Fruit fly (Drosophila melanogaster) whole organism, embryonic: ENCODE measurements around the gene CG34307.
A peak's percentile ranks its signal among the peaks of the same experiment; 100 is the strongest.

Experiments
- CG10274 ChIP-seq: fragments of 200-800 bp; sonication (Bioruptor generic); optimal IDR thresholded peaks from 3 replicates; lab custom pipeline; 2017; ENCODE audit warnings: missing biosample characterization, mild to moderate bottlenecking, missing genetic modification characterization
- CG10543 ChIP-seq: fragments of 200-800 bp; sonication (Bioruptor generic); optimal IDR thresholded peaks from 3 replicates; lab custom pipeline; 2017; ENCODE audit warnings: missing biosample characterization, mild to moderate bottlenecking, missing genetic modification characterization, moderate library complexity
- CG10979 ChIP-seq: fragments of 200-800 bp; sonication (Bioruptor generic); optimal IDR thresholded peaks from 2 replicates; lab custom pipeline; 2018; ENCODE audit warnings: missing biosample characterization, mild to moderate bottlenecking, missing genetic modification characterization, moderate library complexity
- CG11093 ChIP-seq: fragments of 200-800 bp; sonication (Bioruptor generic); IDR thresholded peaks from 3 replicates; pipeline ENCODE4 v1.3.6; 2022; ENCODE audit warnings: missing biosample characterization, missing genetic modification characterization
- CG17912 ChIP-seq: fragments of 200-800 bp; sonication (Bioruptor generic); optimal IDR thresholded peaks from 2 replicates; lab custom pipeline; 2018; ENCODE audit warnings: missing biosample characterization, mild to moderate bottlenecking, missing genetic modification characterization
- CG18476 ChIP-seq: fragments of 200-800 bp; sonication (Bioruptor generic); optimal IDR thresholded peaks from 2 replicates; lab custom pipeline; 2016; ENCODE audit warnings: missing biosample characterization, mild to moderate bottlenecking, missing genetic modification characterization
- CG30403 ChIP-seq: fragments of 200-800 bp; sonication (Bioruptor generic); optimal IDR thresholded peaks from 3 replicates; lab custom pipeline; 2016; ENCODE audit warnings: missing biosample characterization, missing genetic modification characterization
- CG32532 ChIP-seq: fragments of 200-800 bp; sonication (Bioruptor generic); IDR thresholded peaks from 2 replicates; pipeline ENCODE4 v1.3.6; 2022; ENCODE audit warnings: missing biosample characterization, missing genetic modification characterization
- CG3726 ChIP-seq: fragments of 200-800 bp; sonication (Bioruptor generic); IDR thresholded peaks from 3 replicates; pipeline ENCODE4, ENCODE4 v1.3.6; 2022; ENCODE audit warnings: missing biosample characterization, missing genetic modification characterization
- CG3847 ChIP-seq: fragments of 200-800 bp; sonication (Bioruptor generic); IDR thresholded peaks from 2 replicates; pipeline ENCODE4 v1.3.6; 2022; ENCODE audit warnings: missing biosample characterization, missing genetic modification characterization
- CG4404 ChIP-seq: fragments of 200-800 bp; sonication (Bioruptor generic); IDR thresholded peaks from 2 replicates; pipeline ENCODE4 v1.3.6; 2022; ENCODE audit warnings: missing biosample characterization, missing genetic modification characterization
- CG6689 ChIP-seq: fragments of 200-800 bp; sonication (Bioruptor generic); IDR thresholded peaks from 2 replicates; pipeline ENCODE4 v1.3.6; 2022; ENCODE audit warnings: missing biosample characterization, missing genetic modification characterization
- CG7271 ChIP-seq: fragments of 200-800 bp; sonication (Bioruptor generic); optimal IDR thresholded peaks from 2 replicates; lab custom pipeline; 2018; ENCODE audit warnings: missing biosample characterization, mild to moderate bottlenecking, missing genetic modification characterization, moderate library complexity
- CG8944 ChIP-seq: fragments of 200-800 bp; sonication (Bioruptor generic); optimal IDR thresholded peaks from 3 replicates; lab custom pipeline; 2016; ENCODE audit warnings: missing biosample characterization, missing genetic modification characterization
- CG9932 ChIP-seq: fragments of 200-800 bp; sonication (Bioruptor generic); IDR thresholded peaks from 2 replicates; pipeline ENCODE4 v1.3.6; 2022; ENCODE audit warnings: missing biosample characterization, missing genetic modification characterization
- D ChIP-seq, 2 experiments: fragments of 200-800 bp in 1 of 2; fragments of >200 bp in 1 of 2; sonication (Bioruptor generic) in 1 of 2; optimal IDR thresholded peaks; 2 replicates in 1 of 2; 3 replicates in 1 of 2; lab custom pipeline; 2017; ENCODE audit warnings: mild to moderate bottlenecking in 1 of 2, missing biosample characterization in 1 of 2, missing genetic modification characterization in 1 of 2, missing genetic modification reagents in 1 of 2
- Dek ChIP-seq: fragments of 200-800 bp; sonication (Bioruptor generic); optimal IDR thresholded peaks from 3 replicates; lab custom pipeline; 2019; ENCODE audit warnings: missing biosample characterization, mild to moderate bottlenecking, missing genetic modification characterization, moderate library complexity
- Dfd ChIP-seq, 2 experiments: fragments of >200 bp; optimal IDR thresholded peaks; 2 replicates each; lab custom pipeline; 2017; ENCODE audit warnings: missing biosample characterization in 2 of 2, missing genetic modification characterization in 2 of 2
- ERR ChIP-seq: fragments of 200-800 bp; sonication (Bioruptor generic); optimal IDR thresholded peaks from 2 replicates; lab custom pipeline; 2016; ENCODE audit warnings: missing biosample characterization, missing genetic modification characterization
- HHEX ChIP-seq: fragments of 200-800 bp; sonication (Bioruptor generic); optimal IDR thresholded peaks from 3 replicates; lab custom pipeline; 2017; ENCODE audit warnings: missing biosample characterization, mild to moderate bottlenecking, missing genetic modification characterization, missing genetic modification reagents
- Kr ChIP-seq: fragments of 200-800 bp; sonication (Bioruptor generic); optimal IDR thresholded peaks from 2 replicates; lab custom pipeline; 2017; ENCODE audit warnings: missing biosample characterization, mild to moderate bottlenecking, missing genetic modification characterization
- Max ChIP-seq: fragments of 200-800 bp; sonication (Bioruptor generic); optimal IDR thresholded peaks from 2 replicates; lab custom pipeline; 2016; ENCODE audit warnings: missing biosample characterization, mild to moderate bottlenecking, missing genetic modification characterization
- Myb ChIP-seq: fragments of 200-800 bp; sonication (Bioruptor generic); optimal IDR thresholded peaks from 2 replicates; lab custom pipeline; 2016; ENCODE audit warnings: missing biosample characterization, missing genetic modification characterization
- Ptx1 ChIP-seq: fragments of 200-800 bp; sonication (Bioruptor generic); IDR thresholded peaks from 2 replicates; pipeline ENCODE4 v1.3.6; 2022; ENCODE audit warnings: missing biosample characterization, missing genetic modification characterization
- Rx ChIP-seq: fragments of 200-800 bp; sonication (Bioruptor generic); IDR thresholded peaks from 2 replicates; pipeline ENCODE4 v1.3.6; 2022; ENCODE audit warnings: missing biosample characterization, missing genetic modification characterization
- Usf ChIP-seq: fragments of 200-800 bp; sonication (Bioruptor generic); optimal IDR thresholded peaks from 2 replicates; lab custom pipeline; 2017; ENCODE audit warnings: missing genotype, missing biosample characterization, missing genetic modification characterization
- Vsx1 ChIP-seq: fragments of 200-800 bp; sonication (Bioruptor generic); optimal IDR thresholded peaks from 2 replicates; lab custom pipeline; 2017; ENCODE audit warnings: missing biosample characterization, mild to moderate bottlenecking, missing genetic modification characterization, missing genetic modification reagents
- amos ChIP-seq: fragments of 200-800 bp; sonication (Bioruptor generic); IDR thresholded peaks from 2 replicates; pipeline ENCODE4 v1.3.6; 2022; ENCODE audit warnings: missing biosample characterization, missing genetic modification characterization; ENCODE audit not compliant: partially characterized antibody
- caup ChIP-seq: fragments of 200-800 bp; sonication (Bioruptor generic); optimal IDR thresholded peaks from 3 replicates; lab custom pipeline; 2017; ENCODE audit warnings: missing biosample characterization, mild to moderate bottlenecking, missing genetic modification characterization, moderate library complexity; ENCODE audit not compliant: severe bottlenecking
- cwo ChIP-seq: fragments of 200-800 bp; sonication (Bioruptor generic); optimal IDR thresholded peaks from 3 replicates; lab custom pipeline; 2017; ENCODE audit warnings: missing biosample characterization, missing genetic modification characterization, mild to moderate bottlenecking, moderate library complexity, missing genetic modification reagents
- dm ChIP-seq: fragments of 200-800 bp; sonication (Bioruptor generic); optimal IDR thresholded peaks from 3 replicates; lab custom pipeline; 2016; ENCODE audit warnings: missing biosample characterization, missing genetic modification characterization
- dmrt99B ChIP-seq: fragments of 200-800 bp; sonication (Bioruptor generic); optimal IDR thresholded peaks from 2 replicates; lab custom pipeline; 2018; ENCODE audit warnings: missing biosample characterization, mild to moderate bottlenecking, missing genetic modification characterization, moderate library complexity
- exex ChIP-seq: fragments of 200-800 bp; sonication (Bioruptor generic); optimal IDR thresholded peaks from 4 replicates; lab custom pipeline; 2018; ENCODE audit warnings: missing biosample characterization, mild to moderate bottlenecking, missing genetic modification characterization, moderate library complexity
- fd102C ChIP-seq: fragments of 200-800 bp; sonication (Bioruptor generic); optimal IDR thresholded peaks from 2 replicates; lab custom pipeline; 2018; ENCODE audit warnings: missing biosample characterization, mild to moderate bottlenecking, missing genetic modification characterization, moderate library complexity
- fd96Cb ChIP-seq: fragments of 200-800 bp; sonication (Bioruptor generic); optimal IDR thresholded peaks from 2 replicates; lab custom pipeline; 2018; ENCODE audit warnings: missing biosample characterization, mild to moderate bottlenecking, missing genetic modification characterization, moderate library complexity
- gt ChIP-seq: fragments of 200-800 bp; sonication (Bioruptor generic); IDR thresholded peaks from 2 replicates; pipeline ENCODE4 v1.3.6; 2022; ENCODE audit warnings: missing biosample characterization, missing genetic modification characterization
- hb ChIP-seq: fragments of 200-800 bp; sonication (Bioruptor generic); IDR thresholded peaks from 3 replicates; pipeline ENCODE4 v1.3.6; 2022; ENCODE audit warnings: missing biosample characterization, missing genetic modification characterization; ENCODE audit not compliant: partially characterized antibody
- ind ChIP-seq: fragments of 200-800 bp; sonication (Bioruptor generic); optimal IDR thresholded peaks from 3 replicates; lab custom pipeline; 2016; ENCODE audit warnings: missing biosample characterization, missing genetic modification characterization
- lilli ChIP-seq: fragments of 200-800 bp; sonication (Bioruptor generic); optimal IDR thresholded peaks from 3 replicates; lab custom pipeline; 2016; ENCODE audit warnings: missing biosample characterization, missing genetic modification characterization
- odd ChIP-seq: fragments of 200-800 bp; sonication (Bioruptor generic); optimal IDR thresholded peaks from 2 replicates; lab custom pipeline; 2017; ENCODE audit warnings: missing biosample characterization, mild to moderate bottlenecking, missing genetic modification characterization
- pho ChIP-seq: fragments of 200-800 bp; sonication (Bioruptor generic); optimal IDR thresholded peaks from 2 replicates; lab custom pipeline; 2016; ENCODE audit warnings: missing biosample characterization, missing genetic modification characterization
- pum ChIP-seq: fragments of 200-800 bp; sonication (Bioruptor generic); optimal IDR thresholded peaks from 2 replicates; lab custom pipeline; 2016; ENCODE audit warnings: missing biosample characterization, missing genetic modification characterization
- ssp ChIP-seq: fragments of 200-800 bp; sonication (Bioruptor generic); IDR thresholded peaks from 2 replicates; pipeline ENCODE4 v1.3.6; 2022; ENCODE audit warnings: missing biosample characterization, missing genetic modification characterization
- wdn ChIP-seq: fragments of 200-800 bp; sonication (Bioruptor generic); IDR thresholded peaks from 2 replicates; pipeline ENCODE4 v1.3.6; 2022; ENCODE audit warnings: missing biosample characterization, missing genetic modification characterization
- z ChIP-seq: fragments of 200-800 bp; sonication (Bioruptor generic); IDR thresholded peaks from 3 replicates; pipeline ENCODE4 v1.3.6; 2022; ENCODE audit warnings: missing biosample characterization, missing genetic modification characterization
- zen2 ChIP-seq: fragments of 200-800 bp; sonication (Bioruptor generic); IDR thresholded peaks from 3 replicates; pipeline ENCODE4 v1.3.6; 2022; ENCODE audit warnings: missing biosample characterization, missing genetic modification characterization; ENCODE audit not compliant: partially characterized antibody
- zfh1 ChIP-seq: fragments of 200-800 bp; sonication (Bioruptor generic); IDR thresholded peaks from 3 replicates; pipeline ENCODE4 v1.3.6; 2022; ENCODE audit warnings: missing biosample characterization, missing genetic modification characterization

The CG34307 gene

DNA sequence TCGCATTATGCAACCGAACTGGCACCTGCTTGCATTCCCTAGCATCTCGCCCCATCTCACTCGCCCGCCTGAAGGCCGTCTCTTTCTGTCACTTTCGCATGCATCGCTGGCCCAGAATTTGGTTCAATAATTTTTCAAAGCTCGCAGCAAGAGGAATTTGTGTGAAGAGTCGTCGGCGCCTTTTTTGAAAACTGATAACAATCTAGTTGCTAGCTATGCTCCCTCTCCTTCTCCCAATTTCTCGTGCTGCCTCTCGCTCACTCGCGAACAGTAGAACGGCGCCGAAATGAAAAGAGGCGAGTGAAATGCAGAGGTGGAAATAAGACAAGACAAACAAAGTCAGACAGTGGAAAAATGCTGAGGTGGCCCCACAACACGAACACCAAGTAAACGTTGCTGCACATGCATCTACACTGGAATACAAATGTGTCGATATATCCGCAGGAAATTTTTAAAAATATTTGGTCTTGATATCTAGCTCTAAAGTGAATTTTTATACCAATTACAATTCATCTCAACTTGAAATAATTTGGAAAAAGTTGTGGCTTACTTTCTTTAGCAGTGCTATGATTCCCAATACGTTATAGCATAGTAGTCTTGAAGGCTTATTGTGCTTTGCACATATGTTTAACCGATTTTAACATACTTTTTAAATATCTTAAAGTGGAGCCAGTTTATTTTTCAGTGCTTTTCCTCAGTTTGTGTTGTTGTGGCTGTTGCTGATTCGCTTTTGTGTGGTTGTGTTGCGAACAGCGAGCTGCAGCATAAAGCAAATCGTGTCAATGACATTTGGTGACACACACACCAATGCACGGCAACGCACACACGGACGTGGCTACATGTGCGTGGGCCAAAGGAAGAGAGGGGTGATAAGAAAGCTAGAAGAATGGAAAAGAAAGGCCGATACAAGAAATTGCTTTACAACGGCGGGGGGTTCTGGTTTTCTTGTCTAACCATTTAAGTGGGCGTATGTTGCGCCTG lies 46.2 kb upstream of the CG34307 start (continued):
- TF ChIP-seq amos (GFP tag; lab: Robert Waterston, UW) (no peak), pho (GFP tag; lab: Kevin White, UChicago) (no peak), hb (no peak), cwo (GFP tag; lab: Kevin White, UChicago) (peak; percentile 28), CG6689 (peak; percentile 73), Dek (peak; percentile 25), CG9932 (GFP tag; lab: Robert Waterston, UW) (no peak), zen2 (GFP tag; lab: Robert Waterston, UW) (no peak), CG3726 (GFP tag; lab: Robert Waterston, UW) (no peak), Dfd (GFP tag; optimal IDR thresholded peaks at IDR 0.05; lab: Kevin White, UChicago) (no peak), Usf (GFP tag; lab: Kevin White, UChicago) (peak; percentile 49), dm (GFP tag; lab: Kevin White, UChicago) (peak; percentile 62), Ptx1 (GFP tag; lab: Robert Waterston, UW) (peak; percentile 75), Vsx1 (GFP tag; lab: Kevin White, UChicago) (peak; percentile 40), pum (peak; percentile 82), ind (GFP tag; lab: Kevin White, UChicago) (peak; percentile 60), Myb (GFP tag; lab: Kevin White, UChicago) (peak; percentile 41), CG18476 (GFP tag; lab: Kevin White, UChicago) (peak; percentile 65), lilli (GFP tag; lab: Kevin White, UChicago) (peak; percentile 41), CG8944 (peak; percentile 72), ssp (GFP tag; lab: Robert Waterston, UW) (peak; percentile 66), CG10543 (no peak), CG7271 (tag; lab: Kevin White, UChicago) (no peak), CG17912 (GFP tag; lab: Kevin White, UChicago) (no peak), fd96Cb (tag; lab: Kevin White, UChicago) (peak; percentile 90), CG4404 (GFP tag; lab: Robert Waterston, UW) (peak; percentile 27; the same call in 1 of the 2 replicates), CG30403 (GFP tag; lab: Kevin White, UChicago) (peak; percentile 83), fd102C (GFP tag; lab: Kevin White, UChicago) (no peak), HHEX (GFP tag; lab: Kevin White, UChicago) (peak; percentile 61), zfh1 (GFP tag; lab: Robert Waterston, UW) (peak; percentile 71), odd (peak; percentile 51), ERR (GFP tag; lab: Kevin White, UChicago) (no peak), gt (peak; percentile 65), caup (GFP tag; lab: Kevin White, UChicago) (no peak), dmrt99B (tag; lab: Kevin White, UChicago) (peak; percentile 90), CG10274 (peak; percentile 30), CG11093 (peak; percentile 59; the same call in 2 of the 3 replicates), CG32532 (GFP tag; lab: Robert Waterston, UW) (no peak), Kr (GFP tag; lab: Kevin White, UChicago) (no peak), wdn (GFP tag; lab: Robert Waterston, UW) (no peak), CG3847 (0 out of 2 replicates have a peak, but pooled peaks have one; percentile 14), CG10979 (peak; percentile 95), exex (tag; lab: Kevin White, UChicago) (no peak), Rx (peak; percentile 24; the same call in 1 of the 2 replicates), z (GFP tag; lab: Robert Waterston, UW) (no peak), D (optimal IDR thresholded peaks at IDR 0.05; lab: Kevin White, UChicago) (no peak), D (GFP tag; optimal IDR thresholded peaks at IDR 0.05; lab: Kevin White, UChicago) (peak; percentile 93), Max (GFP tag; lab: Kevin White, UChicago) (peak; percentile 46)
